Fruit fly (Drosophila melanogaster) whole organism, embryonic: Measurements from ENCODE around the gene CG43954.

Source experiments
- Atf3 ChIP-seq: fragments of 200-800 bp; sonication (Bioruptor generic); optimal IDR thresholded peaks from 3 replicates; lab custom pipeline; 2016; ENCODE audit warnings: missing biosample characterization, missing genetic modification characterization
- CG11504 ChIP-seq: fragments of 200-800 bp; sonication (Bioruptor generic); optimal IDR thresholded peaks from 3 replicates; lab custom pipeline; 2019; ENCODE audit warnings: missing biosample characterization, mild to moderate bottlenecking, missing genetic modification characterization, moderate library complexity
- CG11695 ChIP-seq: fragments of 200-800 bp; sonication (Bioruptor generic); IDR thresholded peaks from 3 replicates; pipeline ENCODE4 v1.3.6; 2022; ENCODE audit warnings: missing biosample characterization, missing genetic modification characterization
- CG11696 ChIP-seq: fragments of 200-800 bp; sonication (Bioruptor generic); IDR thresholded peaks from 2 replicates; pipeline ENCODE4 v1.3.6; 2022; ENCODE audit warnings: missing biosample characterization, missing genetic modification characterization
- CG12299 ChIP-seq: fragments of 200-800 bp; sonication (Bioruptor generic); optimal IDR thresholded peaks from 2 replicates; lab custom pipeline; 2018; ENCODE audit warnings: missing biosample characterization, mild to moderate bottlenecking, missing genetic modification characterization
- CG15269 ChIP-seq: fragments of 200-800 bp; sonication (Bioruptor generic); optimal IDR thresholded peaks from 2 replicates; lab custom pipeline; 2018; ENCODE audit warnings: missing biosample characterization, mild to moderate bottlenecking, missing genetic modification characterization, moderate library complexity
- CG15696 ChIP-seq: fragments of 200-800 bp; sonication (Bioruptor generic); optimal IDR thresholded peaks from 2 replicates; lab custom pipeline; 2019; ENCODE audit warnings: missing biosample characterization, mild to moderate bottlenecking, missing genetic modification characterization, moderate library complexity
- CG17568 ChIP-seq: fragments of 200-800 bp; sonication (Bioruptor generic); optimal IDR thresholded peaks from 2 replicates; lab custom pipeline; 2018; ENCODE audit warnings: missing biosample characterization, mild to moderate bottlenecking, missing genetic modification characterization, moderate library complexity
- CG17912 ChIP-seq: fragments of 200-800 bp; sonication (Bioruptor generic); optimal IDR thresholded peaks from 2 replicates; lab custom pipeline; 2018; ENCODE audit warnings: missing biosample characterization, mild to moderate bottlenecking, missing genetic modification characterization
- CG1792 ChIP-seq: fragments of 200-800 bp; sonication (Bioruptor generic); optimal IDR thresholded peaks from 2 replicates; lab custom pipeline; 2016; ENCODE audit warnings: missing biosample characterization, missing genetic modification characterization
- CG18262 ChIP-seq: fragments of 200-800 bp; optimal IDR thresholded peaks from 3 replicates; lab custom pipeline; 2019; ENCODE audit warnings: missing biosample characterization, mild to moderate bottlenecking, missing genetic modification characterization, moderate library complexity
- CG2120 ChIP-seq: fragments of 200-800 bp; sonication (Bioruptor generic); optimal IDR thresholded peaks from 3 replicates; lab custom pipeline; 2016; ENCODE audit warnings: missing biosample characterization, missing genetic modification characterization
- CG2712 ChIP-seq: fragments of 200-800 bp; optimal IDR thresholded peaks from 3 replicates; lab custom pipeline; 2019; ENCODE audit warnings: missing biosample characterization, mild to moderate bottlenecking, missing genetic modification characterization, moderate library complexity
- CG31441 ChIP-seq: fragments of 200-800 bp; sonication (Bioruptor generic); IDR thresholded peaks from 2 replicates; pipeline ENCODE4 v1.3.6; 2022; ENCODE audit warnings: missing biosample characterization, missing genetic modification characterization
- CG33557 ChIP-seq: fragments of 200-800 bp; sonication (Bioruptor generic); optimal IDR thresholded peaks from 2 replicates; lab custom pipeline; 2019; ENCODE audit warnings: missing biosample characterization, mild to moderate bottlenecking, missing genetic modification characterization, moderate library complexity
- CG34224 ChIP-seq: fragments of 200-800 bp; sonication (Bioruptor generic); IDR thresholded peaks from 3 replicates; pipeline ENCODE4 v1.3.6; 2022; ENCODE audit warnings: missing biosample characterization, missing genetic modification characterization; ENCODE audit not compliant: partially characterized antibody
- CG34376 ChIP-seq: fragments of 200-800 bp; sonication (Bioruptor generic); optimal IDR thresholded peaks from 2 replicates; lab custom pipeline; 2018; ENCODE audit warnings: missing biosample characterization, mild to moderate bottlenecking, missing genetic modification characterization
- CG6272 ChIP-seq: fragments of 200-800 bp; sonication (Bioruptor generic); IDR thresholded peaks from 2 replicates; pipeline ENCODE4 v1.3.6; 2022; ENCODE audit warnings: missing biosample characterization, missing genetic modification characterization
- CG9609 ChIP-seq: fragments of 200-800 bp; sonication (Bioruptor generic); optimal IDR thresholded peaks from 3 replicates; lab custom pipeline; 2016; ENCODE audit warnings: missing biosample characterization, missing genetic modification characterization
- CTCF ChIP-seq: fragments of 200-800 bp; sonication (Bioruptor generic); optimal IDR thresholded peaks from 2 replicates; lab custom pipeline; 2017; ENCODE audit warnings: missing biosample characterization, mild to moderate bottlenecking, missing genetic modification characterization, moderate library complexity
- CoRest ChIP-seq: fragments of 200-800 bp; sonication (Bioruptor generic); optimal IDR thresholded peaks from 3 replicates; lab custom pipeline; 2018; ENCODE audit warnings: missing biosample characterization, mild to moderate bottlenecking, missing genetic modification characterization, moderate library complexity
- D ChIP-seq, 2 experiments: fragments of 200-800 bp in 1 of 2; fragments of >200 bp in 1 of 2; sonication (Bioruptor generic) in 1 of 2; optimal IDR thresholded peaks; 2 replicates in 1 of 2; 3 replicates in 1 of 2; lab custom pipeline; 2017; ENCODE audit warnings: mild to moderate bottlenecking in 1 of 2, missing biosample characterization in 1 of 2, missing genetic modification characterization in 1 of 2, missing genetic modification reagents in 1 of 2
- Drgx ChIP-seq: fragments of 200-800 bp; sonication (Bioruptor generic); IDR thresholded peaks from 2 replicates; pipeline ENCODE4 v1.3.6; 2022; ENCODE audit warnings: missing biosample characterization, missing genetic modification characterization
- E2f1 ChIP-seq: fragments of 200-800 bp; sonication (Bioruptor generic); IDR thresholded peaks from 2 replicates; pipeline ENCODE4 v1.3.6; 2022; ENCODE audit warnings: missing biosample characterization, missing genetic modification characterization
- Hand ChIP-seq: fragments of 200-800 bp; sonication (Bioruptor generic); optimal IDR thresholded peaks from 2 replicates; lab custom pipeline; 2017; ENCODE audit warnings: mild to moderate bottlenecking, missing biosample characterization, missing genetic modification reagents, missing genetic modification characterization
- Max ChIP-seq: fragments of 200-800 bp; sonication (Bioruptor generic); optimal IDR thresholded peaks from 2 replicates; lab custom pipeline; 2016; ENCODE audit warnings: missing biosample characterization, mild to moderate bottlenecking, missing genetic modification characterization
- Nf-YB ChIP-seq: fragments of 200-800 bp; sonication (Bioruptor generic); optimal IDR thresholded peaks from 3 replicates; lab custom pipeline; 2019; ENCODE audit warnings: missing biosample characterization, mild to moderate bottlenecking, missing genetic modification characterization, moderate library complexity
- PHDP ChIP-seq: fragments of 200-800 bp; sonication (Bioruptor generic); optimal IDR thresholded peaks from 3 replicates; lab custom pipeline; 2018; ENCODE audit warnings: missing biosample characterization, mild to moderate bottlenecking, missing genetic modification characterization, moderate library complexity
- Rfx ChIP-seq: fragments of 200-800 bp; sonication (Bioruptor generic); IDR thresholded peaks from 2 replicates; pipeline ENCODE4 v1.3.6; 2022; ENCODE audit warnings: missing biosample characterization, missing genetic modification characterization
- ase ChIP-seq: fragments of 200-800 bp; sonication (Bioruptor generic); IDR thresholded peaks from 3 replicates; pipeline ENCODE4 v1.3.6; 2022; ENCODE audit warnings: missing biosample characterization, missing genetic modification characterization
- bsh ChIP-seq, 2 experiments: fragments of 200-800 bp; sonication (Bioruptor generic); optimal IDR thresholded peaks; 2 replicates each; lab custom pipeline; 2017 to 2018; ENCODE audit warnings: mild to moderate bottlenecking in 2 of 2, missing biosample characterization in 2 of 2, missing genetic modification characterization in 2 of 2, moderate library complexity in 1 of 2
- chm ChIP-seq: fragments of 200-800 bp; sonication (Bioruptor generic); IDR thresholded peaks from 2 replicates; pipeline ENCODE4 v1.3.6; 2022; ENCODE audit warnings: missing biosample characterization, missing genetic modification characterization
- dati ChIP-seq: fragments of 200-800 bp; sonication (Bioruptor generic); IDR thresholded peaks from 2 replicates; pipeline ENCODE4 v1.3.6; 2022; ENCODE audit warnings: missing biosample characterization, missing genetic modification characterization
- dmrt11E ChIP-seq: fragments of 200-800 bp; sonication (Bioruptor generic); optimal IDR thresholded peaks from 3 replicates; lab custom pipeline; 2018; ENCODE audit warnings: missing biosample characterization, mild to moderate bottlenecking, missing genetic modification characterization, moderate library complexity
- fru ChIP-seq: fragments of >200 bp; optimal IDR thresholded peaks from 2 replicates; lab custom pipeline; 2017
- grau ChIP-seq: fragments of 200-800 bp; optimal IDR thresholded peaks from 3 replicates; lab custom pipeline; 2019; ENCODE audit warnings: missing biosample characterization, mild to moderate bottlenecking, missing genetic modification characterization, moderate library complexity
- gt ChIP-seq: fragments of 200-800 bp; sonication (Bioruptor generic); IDR thresholded peaks from 2 replicates; pipeline ENCODE4 v1.3.6; 2022; ENCODE audit warnings: missing biosample characterization, missing genetic modification characterization
- kni ChIP-seq: fragments of 200-800 bp; sonication (Bioruptor generic); optimal IDR thresholded peaks from 3 replicates; lab custom pipeline; 2017; ENCODE audit warnings: mild to moderate bottlenecking, missing biosample characterization, missing genetic modification reagents, missing genetic modification characterization
- lbe ChIP-seq: fragments of 200-800 bp; sonication (Bioruptor generic); optimal IDR thresholded peaks from 2 replicates; lab custom pipeline; 2016; ENCODE audit warnings: missing biosample characterization, mild to moderate bottlenecking, missing genetic modification characterization
- lmd ChIP-seq: fragments of 200-800 bp; sonication (Bioruptor generic); IDR thresholded peaks from 2 replicates; pipeline ENCODE4 v1.3.6; 2022; ENCODE audit warnings: missing biosample characterization, missing genetic modification characterization
- nmo ChIP-seq: fragments of 200-800 bp; sonication (Bioruptor generic); optimal IDR thresholded peaks from 2 replicates; lab custom pipeline; 2018; ENCODE audit warnings: missing biosample characterization, mild to moderate bottlenecking, missing genetic modification characterization, moderate library complexity
- pan ChIP-seq, 4 experiments: fragments of >200 bp in 3 of 4; fragments of 200-800 bp in 1 of 4; sonication (Bioruptor generic) in 1 of 4; optimal IDR thresholded peaks in 3 of 4; IDR thresholded peaks in 1 of 4; 2 replicates each; pipeline versions ENCODE4 v1.3.6 to Lab custom; 2017 to 2022; ENCODE audit warnings: missing biosample characterization in 2 of 4, missing genetic modification characterization in 2 of 4, mixed read lengths in 1 of 4
- phol ChIP-seq: fragments of 200-800 bp; sonication (Bioruptor generic); optimal IDR thresholded peaks from 3 replicates; lab custom pipeline; 2018; ENCODE audit warnings: missing biosample characterization, mild to moderate bottlenecking, missing genetic modification characterization, moderate library complexity
- pita ChIP-seq: fragments of 200-800 bp; sonication (Bioruptor generic); optimal IDR thresholded peaks from 2 replicates; lab custom pipeline; 2017; ENCODE audit warnings: missing biosample characterization, mild to moderate bottlenecking, missing genetic modification characterization
- psq ChIP-seq: fragments of 200-800 bp; sonication (Bioruptor generic); optimal IDR thresholded peaks from 2 replicates; lab custom pipeline; 2017; ENCODE audit warnings: missing biosample characterization, missing genetic modification characterization
- sens ChIP-seq: fragments of 200-800 bp; sonication (Bioruptor generic); peaks from one replicate; lab custom pipeline; 2016; ENCODE audit warnings: missing biosample characterization, missing genetic modification characterization
- sim ChIP-seq: fragments of 200-800 bp; sonication (Bioruptor generic); IDR thresholded peaks from 2 replicates; pipeline ENCODE4 v1.3.6; 2022; ENCODE audit warnings: missing biosample characterization, missing genetic modification characterization
- sr ChIP-seq: fragments of 200-800 bp; sonication (Bioruptor generic); IDR thresholded peaks from 3 replicates; pipeline ENCODE4 v1.3.6; 2022; ENCODE audit warnings: missing biosample characterization, missing genetic modification characterization
- toy ChIP-seq: fragments of 200-800 bp; sonication (Bioruptor generic); IDR thresholded peaks from 2 replicates; pipeline ENCODE4 v1.3.6; 2022; ENCODE audit warnings: missing biosample characterization, missing genetic modification characterization
- zen ChIP-seq: fragments of 200-800 bp; sonication (Bioruptor generic); optimal IDR thresholded peaks from 3 replicates; lab custom pipeline; 2018; ENCODE audit warnings: missing biosample characterization, mild to moderate bottlenecking, missing genetic modification characterization, moderate library complexity

Gene CG43954

DNA sequence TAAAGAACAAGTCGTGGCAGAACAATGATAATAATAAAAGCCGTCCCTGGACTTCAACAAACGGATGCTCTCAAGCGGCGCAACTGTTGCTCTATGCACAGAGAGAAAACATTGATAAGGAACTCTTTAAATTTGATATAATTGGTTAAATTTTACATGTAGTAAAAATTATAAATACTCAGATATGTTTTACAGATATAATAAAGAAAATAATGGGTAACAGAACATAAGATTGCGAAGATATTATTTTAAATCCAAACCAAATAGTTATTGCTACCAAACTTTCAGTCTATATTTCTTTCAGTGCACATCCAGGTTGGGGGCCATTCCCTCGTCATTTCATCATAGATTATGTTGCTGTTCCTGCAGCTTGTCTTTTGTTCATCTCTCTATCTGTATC, 38.2 kb upstream of the CG43954 start (continued):
- TF ChIP-seq grau, result no peak
- no peak for TF ChIP-seq Atf3 (GFP tag; lab: Kevin White, UChicago)
- no peak for TF ChIP-seq sr (GFP tag; lab: Robert Waterston, UW)
- peak; percentile 61 for TF ChIP-seq CG33557
- TF ChIP-seq, all 482 proteins: peak for 68

DNA sequence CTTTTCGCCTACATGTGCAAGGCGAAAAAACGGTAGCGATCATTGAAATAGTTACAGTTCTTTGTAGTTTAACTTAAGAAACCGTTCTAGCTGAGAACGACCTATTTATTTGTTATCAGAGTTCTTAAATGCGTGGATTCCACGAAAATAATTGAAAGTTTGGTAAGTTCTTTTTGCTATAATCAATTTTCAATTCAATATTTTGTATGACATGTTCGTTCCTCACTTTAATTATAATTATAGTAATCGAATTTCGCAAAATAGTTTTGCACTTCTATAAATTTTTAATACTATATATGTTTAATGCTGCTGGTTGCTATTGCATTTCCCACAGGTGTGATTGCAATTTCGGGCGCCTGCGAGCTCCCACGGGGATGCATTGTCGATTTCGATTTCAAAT, 36.9 kb upstream of the CG43954 start:
- TF ChIP-seq chm (no peak), Drgx (no peak), zen (tag; lab: Kevin White, UChicago) (no peak), kni (GFP tag; lab: Kevin White, UChicago) (no peak), ase (no peak), D (optimal IDR thresholded peaks at IDR 0.05; lab: Kevin White, UChicago) (no peak), D (GFP tag; optimal IDR thresholded peaks at IDR 0.05; lab: Kevin White, UChicago) (no peak), CG9609 (GFP tag; lab: Kevin White, UChicago) (no peak), dati (GFP tag; lab: Robert Waterston, UW) (no peak), gt (no peak), phol (tag; lab: Kevin White, UChicago) (peak; percentile 2), lmd (GFP tag; lab: Robert Waterston, UW) (no peak), CG11696 (GFP tag; lab: Robert Waterston, UW) (peak; percentile 10; the same call in 1 of the 2 replicates), Hand (no peak), psq (no peak), Max (GFP tag; lab: Kevin White, UChicago) (no peak), dmrt11E (tag; lab: Kevin White, UChicago) (peak; percentile 9), E2f1 (GFP tag; lab: Robert Waterston, UW) (no peak), CoRest (no peak), CG11504 (tag; lab: Kevin White, UChicago) (peak; percentile 19), CG6272 (GFP tag; lab: Robert Waterston, UW) (no peak), lbe (peak; percentile 2), CG18262 (tag; lab: Kevin White, UChicago) (peak; percentile 12), CG1792 (GFP tag; lab: Kevin White, UChicago) (no peak), CG2712 (peak; percentile 7), Nf-YB (no peak), CG17912 (GFP tag; lab: Kevin White, UChicago) (no peak), nmo (GFP tag; lab: Kevin White, UChicago) (no peak), fru (no peak), pan (optimal IDR thresholded peaks at IDR 0.05; lab: Kevin White, UChicago) (no peak), pan (GFP tag; optimal IDR thresholded peaks at IDR 0.05 in 1 of 2, IDR thresholded peaks at IDR 0.05 in 1 of 2) (no peak), toy (GFP tag; lab: Robert Waterston, UW) (no peak), CG15696 (tag; lab: Kevin White, UChicago) (no peak), CG31441 (0 out of 2 replicates have a peak, but pooled peaks have one; percentile 25), sim (GFP tag; lab: Robert Waterston, UW) (no peak), CG2120 (GFP tag; lab: Kevin White, UChicago) (no peak), Rfx (GFP tag; lab: Robert Waterston, UW) (no peak), PHDP (no peak), CG12299 (tag; lab: Kevin White, UChicago) (no peak), pita (GFP tag; lab: Kevin White, UChicago) (no peak), bsh (GFP tag; optimal IDR thresholded peaks at IDR 0.05; lab: Kevin White, UChicago) (peak in 1 of 2 experiments; percentile 53), CG34224 (GFP tag; lab: Robert Waterston, UW) (no peak), CG15269 (tag; lab: Kevin White, UChicago) (no peak), sens (peak; percentile 2), CG11695 (GFP tag; lab: Robert Waterston, UW) (no peak), CG34376 (no peak), CTCF (GFP tag; lab: Kevin White, UChicago) (no peak), CG17568 (GFP tag; lab: Kevin White, UChicago) (no peak)
